Fruit fly (Drosophila melanogaster) whole organism, embryonic: ENCODE data around the gene ND-24.

ENCODE experiments used
- Atf-2 ChIP-seq: fragments of 200-800 bp; sonication (Bioruptor generic); optimal IDR thresholded peaks from 2 replicates; lab custom pipeline; 2016; ENCODE audit warnings: missing biosample characterization, missing genetic modification characterization
- Bdp1 ChIP-seq: fragments of 200-800 bp; sonication (Bioruptor generic); optimal IDR thresholded peaks from 3 replicates; lab custom pipeline; 2016; ENCODE audit warnings: missing biosample characterization, missing genetic modification characterization
- CG10366 ChIP-seq: fragments of 200-800 bp; sonication (Bioruptor generic); IDR thresholded peaks from 2 replicates; pipeline ENCODE4 v1.3.6; 2022; ENCODE audit warnings: missing biosample characterization, missing genetic modification characterization
- CG11504 ChIP-seq: fragments of 200-800 bp; sonication (Bioruptor generic); optimal IDR thresholded peaks from 3 replicates; lab custom pipeline; 2019; ENCODE audit warnings: missing biosample characterization, mild to moderate bottlenecking, missing genetic modification characterization, moderate library complexity
- CG11695 ChIP-seq: fragments of 200-800 bp; sonication (Bioruptor generic); IDR thresholded peaks from 3 replicates; pipeline ENCODE4 v1.3.6; 2022; ENCODE audit warnings: missing biosample characterization, missing genetic modification characterization
- CG12071 ChIP-seq: fragments of 200-800 bp; sonication (Bioruptor generic); optimal IDR thresholded peaks from 3 replicates; lab custom pipeline; 2018; ENCODE audit warnings: missing biosample characterization, mild to moderate bottlenecking, missing genetic modification characterization
- CG12155 ChIP-seq: fragments of 200-800 bp; sonication (Bioruptor generic); optimal IDR thresholded peaks from 3 replicates; lab custom pipeline; 2016; ENCODE audit warnings: missing biosample characterization, missing genetic modification characterization
- CG13296 ChIP-seq: fragments of 200-800 bp; sonication (Bioruptor generic); optimal IDR thresholded peaks from 3 replicates; lab custom pipeline; 2018; ENCODE audit warnings: missing biosample characterization, mild to moderate bottlenecking, missing genetic modification characterization
- CG14860 ChIP-seq: fragments of 200-800 bp; sonication (Bioruptor generic); IDR thresholded peaks from 3 replicates; pipeline ENCODE4 v1.3.6; 2022; ENCODE audit warnings: missing biosample characterization, missing genetic modification characterization; ENCODE audit not compliant: partially characterized antibody
- CG15073 ChIP-seq: fragments of 200-800 bp; sonication (Bioruptor generic); optimal IDR thresholded peaks from 2 replicates; lab custom pipeline; 2016; ENCODE audit warnings: missing biosample characterization, missing genetic modification characterization
- CG1647 ChIP-seq: fragments of 200-800 bp; sonication (Bioruptor generic); optimal IDR thresholded peaks from 3 replicates; lab custom pipeline; 2016; ENCODE audit warnings: missing biosample characterization, missing genetic modification characterization
- CG17328 ChIP-seq: fragments of 200-800 bp; sonication (Bioruptor generic); IDR thresholded peaks from 2 replicates; pipeline ENCODE4 v1.3.6; 2022; ENCODE audit warnings: missing biosample characterization, missing genetic modification characterization
- CG2120 ChIP-seq: fragments of 200-800 bp; sonication (Bioruptor generic); optimal IDR thresholded peaks from 3 replicates; lab custom pipeline; 2016; ENCODE audit warnings: missing biosample characterization, missing genetic modification characterization
- CG34224 ChIP-seq: fragments of 200-800 bp; sonication (Bioruptor generic); IDR thresholded peaks from 3 replicates; pipeline ENCODE4 v1.3.6; 2022; ENCODE audit warnings: missing biosample characterization, missing genetic modification characterization; ENCODE audit not compliant: partially characterized antibody
- CG4707 ChIP-seq: fragments of 200-800 bp; sonication (Bioruptor generic); optimal IDR thresholded peaks from 2 replicates; lab custom pipeline; 2018; ENCODE audit warnings: missing biosample characterization, mild to moderate bottlenecking, missing genetic modification characterization, moderate library complexity
- CG6654 ChIP-seq: fragments of 200-800 bp; sonication (Bioruptor generic); optimal IDR thresholded peaks from 2 replicates; lab custom pipeline; 2017; ENCODE audit warnings: missing biosample characterization, mild to moderate bottlenecking, missing genetic modification characterization
- CG6689 ChIP-seq: fragments of 200-800 bp; sonication (Bioruptor generic); IDR thresholded peaks from 2 replicates; pipeline ENCODE4 v1.3.6; 2022; ENCODE audit warnings: missing biosample characterization, missing genetic modification characterization
- CG7271 ChIP-seq: fragments of 200-800 bp; sonication (Bioruptor generic); optimal IDR thresholded peaks from 2 replicates; lab custom pipeline; 2018; ENCODE audit warnings: missing biosample characterization, mild to moderate bottlenecking, missing genetic modification characterization, moderate library complexity
- CG7963 ChIP-seq: fragments of 200-800 bp; sonication (Bioruptor generic); IDR thresholded peaks from 3 replicates; pipeline ENCODE4 v1.3.6; 2022; ENCODE audit warnings: missing biosample characterization, missing genetic modification characterization; ENCODE audit not compliant: partially characterized antibody
- CG8944 ChIP-seq: fragments of 200-800 bp; sonication (Bioruptor generic); optimal IDR thresholded peaks from 3 replicates; lab custom pipeline; 2016; ENCODE audit warnings: missing biosample characterization, missing genetic modification characterization
- CG9437 ChIP-seq: fragments of 200-800 bp; sonication (Bioruptor generic); optimal IDR thresholded peaks from 2 replicates; lab custom pipeline; 2018; ENCODE audit warnings: missing biosample characterization, mild to moderate bottlenecking, missing genetic modification characterization
- Hr51 ChIP-seq, 2 experiments: fragments of 200-800 bp; sonication (Bioruptor generic); optimal IDR thresholded peaks; 2 replicates in 1 of 2; 3 replicates in 1 of 2; lab custom pipeline; 2016 to 2018; ENCODE audit warnings: missing biosample characterization in 2 of 2, missing genetic modification characterization in 2 of 2, mild to moderate bottlenecking in 1 of 2, moderate library complexity in 1 of 2
- Max ChIP-seq: fragments of 200-800 bp; sonication (Bioruptor generic); optimal IDR thresholded peaks from 2 replicates; lab custom pipeline; 2016; ENCODE audit warnings: missing biosample characterization, mild to moderate bottlenecking, missing genetic modification characterization
- Mrtf ChIP-seq: fragments of 200-800 bp; sonication (Bioruptor generic); IDR thresholded peaks from 3 replicates; pipeline ENCODE4 v1.3.6; 2022; ENCODE audit warnings: missing biosample characterization, missing genetic modification characterization
- Nf-YB ChIP-seq: fragments of 200-800 bp; sonication (Bioruptor generic); optimal IDR thresholded peaks from 3 replicates; lab custom pipeline; 2019; ENCODE audit warnings: missing biosample characterization, mild to moderate bottlenecking, missing genetic modification characterization, moderate library complexity
- al ChIP-seq: fragments of 200-800 bp; sonication (Bioruptor generic); IDR thresholded peaks from 2 replicates; pipeline ENCODE4 v1.3.6; 2022; ENCODE audit warnings: missing biosample characterization, missing genetic modification characterization
- ap ChIP-seq: fragments of 200-800 bp; sonication (Bioruptor generic); IDR thresholded peaks from 2 replicates; pipeline ENCODE4 v1.3.6; 2022; ENCODE audit warnings: missing biosample characterization, missing genetic modification characterization
- ash1 ChIP-seq: fragments of 200-800 bp; sonication (Bioruptor generic); optimal IDR thresholded peaks from 2 replicates; lab custom pipeline; 2018; ENCODE audit warnings: missing biosample characterization, mild to moderate bottlenecking, missing genetic modification characterization
- ato ChIP-seq: fragments of 200-800 bp; sonication (Bioruptor generic); IDR thresholded peaks from 2 replicates; pipeline ENCODE4 v1.3.6; 2022; ENCODE audit warnings: missing biosample characterization, missing genetic modification characterization; ENCODE audit not compliant: partially characterized antibody
- croc ChIP-seq: fragments of 200-800 bp; sonication (Bioruptor generic); conservative IDR thresholded peaks from 3 replicates; pipeline ENCODE4 v1.3.6; 2022; ENCODE audit warnings: missing biosample characterization, missing genetic modification characterization
- dimm ChIP-seq: fragments of 200-800 bp; sonication (Bioruptor generic); IDR thresholded peaks from 2 replicates; pipeline ENCODE4 v1.3.6; 2022; ENCODE audit warnings: missing biosample characterization, missing genetic modification characterization
- dmrt11E ChIP-seq: fragments of 200-800 bp; sonication (Bioruptor generic); optimal IDR thresholded peaks from 3 replicates; lab custom pipeline; 2018; ENCODE audit warnings: missing biosample characterization, mild to moderate bottlenecking, missing genetic modification characterization, moderate library complexity
- dpn ChIP-seq, 2 experiments: fragments of 200-800 bp; sonication (Bioruptor generic); optimal IDR thresholded peaks; 3 replicates each; lab custom pipeline; 2016; ENCODE audit warnings: missing biosample characterization in 2 of 2, missing genetic modification characterization in 2 of 2
- emc ChIP-seq: fragments of 200-800 bp; sonication (Bioruptor generic); optimal IDR thresholded peaks from 2 replicates; lab custom pipeline; 2016; ENCODE audit warnings: missing biosample characterization, missing genetic modification characterization
- eve ChIP-seq, 2 experiments: fragments of >200 bp; optimal IDR thresholded peaks; 2 replicates each; lab custom pipeline; 2017; ENCODE audit warnings: missing biosample characterization in 2 of 2, missing genetic modification characterization in 2 of 2
- grau ChIP-seq: fragments of 200-800 bp; optimal IDR thresholded peaks from 3 replicates; lab custom pipeline; 2019; ENCODE audit warnings: missing biosample characterization, mild to moderate bottlenecking, missing genetic modification characterization, moderate library complexity
- gsb-n ChIP-seq: fragments of 200-800 bp; sonication (Bioruptor generic); optimal IDR thresholded peaks from 3 replicates; lab custom pipeline; 2018; ENCODE audit warnings: missing biosample characterization, mild to moderate bottlenecking, missing genetic modification characterization
- gt ChIP-seq: fragments of 200-800 bp; sonication (Bioruptor generic); IDR thresholded peaks from 2 replicates; pipeline ENCODE4 v1.3.6; 2022; ENCODE audit warnings: missing biosample characterization, missing genetic modification characterization
- pan ChIP-seq, 4 experiments: fragments of >200 bp in 3 of 4; fragments of 200-800 bp in 1 of 4; sonication (Bioruptor generic) in 1 of 4; optimal IDR thresholded peaks in 3 of 4; IDR thresholded peaks in 1 of 4; 2 replicates each; pipeline versions ENCODE4 v1.3.6 to Lab custom; 2017 to 2022; ENCODE audit warnings: missing biosample characterization in 2 of 4, missing genetic modification characterization in 2 of 4, mixed read lengths in 1 of 4
- peb ChIP-seq: fragments of 200-800 bp; sonication (Bioruptor generic); IDR thresholded peaks from 2 replicates; pipeline ENCODE4 v1.3.6; 2022; ENCODE audit warnings: missing biosample characterization, missing genetic modification characterization
- row ChIP-seq: fragments of 200-800 bp; sonication (Bioruptor generic); IDR thresholded peaks from 3 replicates; pipeline ENCODE4 v1.3.6; 2022; ENCODE audit warnings: missing biosample characterization, missing genetic modification characterization
- sc ChIP-seq, 3 experiments: fragments of >200 bp in 2 of 3; fragments of 200-800 bp in 1 of 3; sonication (Bioruptor generic) in 1 of 3; optimal IDR thresholded peaks; 2 replicates in 2 of 3; 3 replicates in 1 of 3; lab custom pipeline; 2017; ENCODE audit warnings: mild to moderate bottlenecking in 1 of 3, missing biosample characterization in 1 of 3, missing genetic modification characterization in 1 of 3, missing genetic modification reagents in 1 of 3
- tin ChIP-seq: fragments of 200-800 bp; sonication (Bioruptor generic); optimal IDR thresholded peaks from 3 replicates; lab custom pipeline; 2016; ENCODE audit warnings: missing biosample characterization, missing genetic modification characterization
- trem ChIP-seq: fragments of 200-800 bp; optimal IDR thresholded peaks from 3 replicates; lab custom pipeline; 2019; ENCODE audit warnings: missing biosample characterization, mild to moderate bottlenecking, missing genetic modification characterization, moderate library complexity
- twi ChIP-seq: fragments of 200-800 bp; optimal IDR thresholded peaks from 2 replicates; lab custom pipeline; 2019; ENCODE audit warnings: missing biosample characterization, mild to moderate bottlenecking, missing genetic modification characterization, moderate library complexity
- wek ChIP-seq: fragments of 200-800 bp; sonication (Bioruptor generic); optimal IDR thresholded peaks from 3 replicates; lab custom pipeline; 2018; ENCODE audit warnings: missing biosample characterization, mild to moderate bottlenecking, missing genetic modification characterization, moderate library complexity
- wor ChIP-seq: fragments of 200-800 bp; sonication (Bioruptor generic); IDR thresholded peaks from 2 replicates; pipeline ENCODE4 v1.3.6; 2022; ENCODE audit warnings: missing biosample characterization, missing genetic modification characterization
- zfh1 ChIP-seq: fragments of 200-800 bp; sonication (Bioruptor generic); IDR thresholded peaks from 3 replicates; pipeline ENCODE4 v1.3.6; 2022; ENCODE audit warnings: missing biosample characterization, missing genetic modification characterization

The ND-24 gene

DNA sequence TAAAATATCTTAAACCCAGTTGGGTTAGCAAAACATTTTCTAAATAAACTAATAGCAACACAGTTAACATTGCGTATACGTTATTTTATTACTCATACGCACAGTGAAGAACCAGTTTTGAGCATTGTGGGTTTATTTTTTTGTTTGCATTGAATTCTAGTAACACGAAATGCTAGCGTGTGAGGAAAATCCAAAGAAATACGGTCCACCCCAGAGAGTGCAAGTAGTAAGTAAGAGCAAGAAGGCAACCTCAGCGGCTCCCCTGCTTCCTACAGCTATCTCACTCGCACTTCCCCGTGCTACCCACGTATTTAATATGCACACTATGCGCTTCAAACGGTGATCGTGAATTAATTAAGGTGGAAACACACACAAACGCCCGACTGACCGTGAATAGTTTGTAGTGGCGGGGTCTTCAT, 6.9 kb upstream of the ND-24 start (continued):
- TF ChIP-seq zfh1 (peak; percentile 69; the same call in 2 of the 3 replicates), wek (GFP tag; lab: Kevin White, UChicago) (peak; percentile 82), tin (GFP tag; lab: Kevin White, UChicago) (peak; percentile 76), CG12155 (GFP tag; lab: Kevin White, UChicago) (peak; percentile 75), Hr51 (GFP tag; optimal IDR thresholded peaks at IDR 0.05; lab: Kevin White, UChicago) (peak; percentile 74 to 96), dpn (GFP tag; optimal IDR thresholded peaks at IDR 0.05; lab: Kevin White, UChicago) (peak; percentile 81 to 84), CG7271 (no peak), ap (peak; percentile 54; the same call in 1 of the 2 replicates), Nf-YB (GFP tag; lab: Kevin White, UChicago) (peak; percentile 67), emc (GFP tag; lab: Kevin White, UChicago) (peak; percentile 65), gt (GFP tag; lab: Robert Waterston, UW) (no peak), sc (optimal IDR thresholded peaks at IDR 0.05; lab: Kevin White, UChicago) (no peak), sc (GFP tag; optimal IDR thresholded peaks at IDR 0.05; lab: Kevin White, UChicago) (peak; percentile 48), pan (optimal IDR thresholded peaks at IDR 0.05; lab: Kevin White, UChicago) (no peak), pan (GFP tag; optimal IDR thresholded peaks at IDR 0.05 in 1 of 2, IDR thresholded peaks at IDR 0.05 in 1 of 2) (peak in 1 of 2 experiments; percentile 79), CG10366 (GFP tag; lab: Robert Waterston, UW) (peak; percentile 81), CG4707 (GFP tag; lab: Kevin White, UChicago) (peak; percentile 71), al (GFP tag; lab: Robert Waterston, UW) (peak; percentile 69), CG15073 (peak; percentile 37), CG2120 (GFP tag; lab: Kevin White, UChicago) (peak; percentile 86), CG9437 (peak; percentile 86), CG14860 (GFP tag; lab: Robert Waterston, UW) (no peak), Mrtf (GFP tag; lab: Robert Waterston, UW) (peak; percentile 82), CG13296 (peak; percentile 94), CG7963 (no peak), CG34224 (GFP tag; lab: Robert Waterston, UW) (no peak), trem (tag; lab: Kevin White, UChicago) (peak; percentile 63), ash1 (GFP tag; lab: Kevin White, UChicago) (peak; percentile 38), Max (GFP tag; lab: Kevin White, UChicago) (peak; percentile 77), Atf-2 (GFP tag; lab: Kevin White, UChicago) (peak; percentile 81), CG17328 (GFP tag; lab: Robert Waterston, UW) (peak; percentile 50), wor (GFP tag; lab: Robert Waterston, UW) (peak; percentile 50; the same call in 1 of the 2 replicates), CG1647 (GFP tag; lab: Kevin White, UChicago) (peak; percentile 74), croc (peak; percentile 50; the same call in 2 of the 3 replicates), grau (tag; lab: Kevin White, UChicago) (peak; percentile 91), CG11504 (peak; percentile 92), twi (tag; lab: Kevin White, UChicago) (peak; percentile 58), CG6654 (GFP tag; lab: Kevin White, UChicago) (peak; percentile 70), ato (GFP tag; lab: Robert Waterston, UW) (no peak), CG11695 (GFP tag; lab: Robert Waterston, UW) (peak; percentile 92), CG12071 (GFP tag; lab: Kevin White, UChicago) (peak; percentile 94), dimm (GFP tag; lab: Robert Waterston, UW) (no peak; the same call in 1 of the 2 replicates), peb (GFP tag; lab: Robert Waterston, UW) (peak; percentile 37; the same call in 1 of the 2 replicates), CG6689 (peak; percentile 83), CG8944 (GFP tag; lab: Kevin White, UChicago) (peak; percentile 68), dmrt11E (tag; lab: Kevin White, UChicago) (no peak), eve (GFP tag; optimal IDR thresholded peaks at IDR 0.05; lab: Kevin White, UChicago) (peak in 1 of 2 experiments; percentile 98), Bdp1 (peak; percentile 61), gsb-n (tag; lab: Kevin White, UChicago) (peak; percentile 60), row (peak; percentile 82)
